Worm (Caenorhabditis elegans) whole organism, L1 larva: ENCODE results near the gene C54E4.12.

ENCODE experiments used
- C34B4.2 ChIP-seq: sonication (generic microtip); optimal IDR thresholded peaks from 2 replicates; lab custom pipeline; 2017; ENCODE audit warnings: mild to moderate bottlenecking, missing genetic modification characterization, missing compliant biosample characterization
- aha-1 ChIP-seq: fragments of 150-350 bp; optimal IDR thresholded peaks from 2 replicates; lab custom pipeline; 2014; ENCODE audit warnings: missing biosample characterization, missing genetic modification characterization
- aly-2 ChIP-seq: fragments of 150-350 bp; optimal IDR thresholded peaks from 2 replicates; lab custom pipeline; 2014; ENCODE audit warnings: missing biosample characterization, missing genetic modification characterization
- dpl-1 ChIP-seq, 3 experiments: fragments of 150-350 bp in 2 of 3; sonication (generic microtip) in 1 of 3; optimal IDR thresholded peaks; 2 replicates each; lab custom pipeline; 2014 to 2017; ENCODE audit warnings: missing biosample characterization in 3 of 3, missing genetic modification characterization in 3 of 3, missing genetic modification reagents in 3 of 3
- dsc-1 ChIP-seq: sonication (generic microtip); optimal IDR thresholded peaks from 2 replicates; lab custom pipeline; 2016; ENCODE audit warnings: mild to moderate bottlenecking, missing genetic modification characterization, missing compliant biosample characterization
- efl-1 ChIP-seq, 4 experiments: fragments of 150-350 bp; optimal IDR thresholded peaks in 3 of 4; peaks in 1 of 4; 1 replicate in 1 of 4; 2 replicates in 3 of 4; lab custom pipeline; 2014; ENCODE audit warnings: missing biosample characterization in 2 of 4, missing genetic modification characterization in 2 of 4, missing genetic modification reagents in 2 of 4
- egl-27 ChIP-seq, 2 experiments: fragments of 150-350 bp in 1 of 2; sonication (generic microtip); optimal IDR thresholded peaks; 3 replicates each; lab custom pipeline; 2017 to 2018; ENCODE audit warnings: missing biosample characterization in 2 of 2, missing genetic modification characterization in 2 of 2, missing genetic modification reagents in 2 of 2
- elt-2 ChIP-seq: sonication (generic microtip); optimal IDR thresholded peaks from 2 replicates; lab custom pipeline; 2016; ENCODE audit warnings: missing genetic modification characterization, mild to moderate bottlenecking, inconsistent platforms, missing compliant biosample characterization, missing genetic modification reagents
- ets-5 ChIP-seq: fragments of 200-800 bp; sonication (Bioruptor generic); IDR thresholded peaks from 2 replicates; pipeline ENCODE4 v1.3.6; 2022; ENCODE audit warnings: missing genetic modification characterization, missing compliant biosample characterization
- fkh-10 ChIP-seq: sonication (generic microtip); optimal IDR thresholded peaks from 2 replicates; lab custom pipeline; 2017; ENCODE audit warnings: missing biosample characterization, missing genetic modification reagents, missing genetic modification characterization
- fos-1 ChIP-seq: fragments of 150-350 bp; optimal IDR thresholded peaks from 2 replicates; lab custom pipeline; 2014; ENCODE audit warnings: missing biosample characterization, missing genetic modification characterization
- hpl-2 ChIP-seq: fragments of 150-350 bp; optimal IDR thresholded peaks from 2 replicates; lab custom pipeline; 2014; ENCODE audit warnings: missing biosample characterization, missing genetic modification reagents, missing genetic modification characterization
- jun-1 ChIP-seq: fragments of 150-350 bp; optimal IDR thresholded peaks from 2 replicates; lab custom pipeline; 2014; ENCODE audit warnings: missing biosample characterization, missing genetic modification reagents, missing genetic modification characterization
- lin-13 ChIP-seq: fragments of 150-350 bp; optimal IDR thresholded peaks from 2 replicates; lab custom pipeline; 2014; ENCODE audit warnings: missing biosample characterization, missing genetic modification reagents, missing genetic modification characterization
- lin-15B ChIP-seq: fragments of 150-350 bp; sonication (generic microtip); optimal IDR thresholded peaks from 3 replicates; lab custom pipeline; 2014; ENCODE audit warnings: missing biosample characterization, missing genetic modification characterization
- lin-35 ChIP-seq, 2 experiments: fragments of 150-350 bp; optimal IDR thresholded peaks; 2 replicates each; lab custom pipeline; 2014; ENCODE audit warnings: missing biosample characterization in 2 of 2, missing genetic modification characterization in 2 of 2, missing genetic modification reagents in 2 of 2
- nhr-11 ChIP-seq: fragments of 150-350 bp; optimal IDR thresholded peaks from 2 replicates; lab custom pipeline; 2014; ENCODE audit warnings: missing biosample characterization, missing genetic modification characterization
- nhr-19 ChIP-seq: fragments of 200-800 bp; sonication (Bioruptor generic); conservative IDR thresholded peaks from 2 replicates; pipeline ENCODE4 v1.3.6; 2022; ENCODE audit warnings: missing genetic modification characterization, missing compliant biosample characterization
- nhr-237 ChIP-seq: fragments of 150-350 bp; optimal IDR thresholded peaks from 2 replicates; lab custom pipeline; 2014; ENCODE audit warnings: missing biosample characterization, missing genetic modification characterization
- skn-1 ChIP-seq: fragments of 150-350 bp; optimal IDR thresholded peaks from 2 replicates; lab custom pipeline; 2014; ENCODE audit warnings: missing biosample characterization, missing genetic modification characterization
- snpc-4 ChIP-seq: fragments of 150-350 bp; optimal IDR thresholded peaks from 2 replicates; lab custom pipeline; 2014; ENCODE audit warnings: missing biosample characterization, missing genetic modification characterization
- snu-23 ChIP-seq: sonication (generic microtip); optimal IDR thresholded peaks from 2 replicates; lab custom pipeline; 2016; ENCODE audit warnings: missing genetic modification characterization, missing compliant biosample characterization
- sptf-1 ChIP-seq: fragments of 150-350 bp; optimal IDR thresholded peaks from 2 replicates; lab custom pipeline; 2014; ENCODE audit warnings: missing biosample characterization, missing genetic modification characterization
- tlp-1 ChIP-seq: fragments of 150-350 bp; optimal IDR thresholded peaks from 2 replicates; lab custom pipeline; 2014; ENCODE audit warnings: missing biosample characterization, missing genetic modification characterization
- unc-98 ChIP-seq: fragments of 200-800 bp; sonication (Bioruptor generic); IDR thresholded peaks from 2 replicates; pipeline ENCODE4 v1.3.6; 2022; ENCODE audit warnings: missing genetic modification characterization, missing compliant biosample characterization
- ztf-11 ChIP-seq, 2 experiments: sonication (generic microtip); optimal IDR thresholded peaks; 2 replicates each; lab custom pipeline; 2016 to 2017; ENCODE audit warnings: missing genetic modification characterization in 2 of 2, missing biosample characterization in 1 of 2, missing compliant biosample characterization in 1 of 2
- ztf-4 ChIP-seq: fragments of 150-350 bp; optimal IDR thresholded peaks from 2 replicates; lab custom pipeline; 2014; ENCODE audit warnings: missing biosample characterization, missing genetic modification characterization

Gene C54E4.12

ce11 chrIV:2117268-2117667 is 23.2 kb downstream of the C54E4.12 start:
- TF ChIP-seq lin-13 = no peak
- TF ChIP-seq aha-1 (tag; lab: Kevin White, UChicago) = no peak
- no peak for TF ChIP-seq hpl-2 (GFP tag; lab: Kevin White, UChicago)
- TF ChIP-seq tlp-1 (tag; lab: Kevin White, UChicago) = no peak
- TF ChIP-seq dsc-1 (tag; lab: Kevin White, UChicago) = peak; percentile 90
- TF ChIP-seq sptf-1 (tag; lab: Kevin White, UChicago) = no peak
- TF ChIP-seq, all 84 proteins: peak for 1

ce11 chrIV:2114337-2114736 is 26.1 kb downstream of the C54E4.12 start, which contains the start of gene xbx-4:
Gene xbx-4, plus strand, starts transcription at chrIV:2114637.
- TF ChIP-seq snu-23 (GFP tag; lab: Kevin White, UChicago) (no peak), nhr-237 (tag; lab: Kevin White, UChicago) (no peak), fos-1 (tag; lab: Kevin White, UChicago) (no peak), snpc-4 (no peak), ztf-4 (tag; lab: Kevin White, UChicago) (no peak), C34B4.2 (tag; lab: Kevin White, UChicago) (no peak), hpl-2 (GFP tag; lab: Kevin White, UChicago) (no peak), ets-5 (GFP tag; lab: Robert Waterston, UW) (no peak), nhr-11 (tag; lab: Kevin White, UChicago) (no peak), sptf-1 (tag; lab: Kevin White, UChicago) (no peak), jun-1 (no peak), egl-27 (tag; optimal IDR thresholded peaks at IDR 0.05; lab: Kevin White, UChicago) (no peak), elt-2 (tag; lab: Kevin White, UChicago) (no peak), fkh-10 (GFP tag; lab: Kevin White, UChicago) (no peak), lin-35 (GFP tag; optimal IDR thresholded peaks at IDR 0.05; lab: Kevin White, UChicago) (no peak), nhr-19 (GFP tag; lab: Robert Waterston, UW) (no peak)

ce11 chrIV:2113362-2114056 is 26.9 kb downstream of the C54E4.12 start, which contains the start of gene C23H5.8:
Gene C23H5.8, minus strand, starts transcription at chrIV:2113412.
- TF ChIP-seq aly-2 (no peak), elt-2 (tag; lab: Kevin White, UChicago) (peak; percentile 15)

- TF ChIP-seq unc-98 (GFP tag; lab: Robert Waterston, UW) (no peak), hpl-2 (GFP tag; lab: Kevin White, UChicago) (no peak), nhr-11 (tag; lab: Kevin White, UChicago) (no peak), fkh-10 (GFP tag; lab: Kevin White, UChicago) (no peak), ztf-11 (tag; optimal IDR thresholded peaks at IDR 0.05; lab: Kevin White, UChicago) (no peak), skn-1 (tag; lab: Kevin White, UChicago) (no peak), lin-15B (tag; lab: Kevin White, UChicago) (no peak), efl-1 (optimal IDR thresholded peaks at IDR 0.05; lab: Kevin White, UChicago) (no peak), efl-1 (GFP tag; optimal IDR thresholded peaks at IDR 0.05 in 1 of 2; lab: Kevin White, UChicago) (peak in 1 of 2 experiments; percentile 89)
Measured at ce11 chrIV:2111300-2111874, 29.1 kb downstream of the C54E4.12 start, which contains the start of gene che-6. Gene che-6, minus strand, starts transcription at chrIV:2111408.

- no peak for TF ChIP-seq efl-1 (optimal IDR thresholded peaks at IDR 0.05; lab: Kevin White, UChicago)
- TF ChIP-seq efl-1 (GFP tag; optimal IDR thresholded peaks at IDR 0.05 in 1 of 2; lab: Kevin White, UChicago) = peak in 1 of 2 experiments; percentile 23
- no peak for TF ChIP-seq elt-2 (tag; lab: Kevin White, UChicago)
Measured at ce11 chrIV:2106708-2107107, 33.7 kb downstream of the C54E4.12 start.

- TF ChIP-seq efl-1 (optimal IDR thresholded peaks at IDR 0.05; lab: Kevin White, UChicago) (no peak), efl-1 (GFP tag; optimal IDR thresholded peaks at IDR 0.05 in 1 of 2; lab: Kevin White, UChicago) (peak in 1 of 2 experiments; percentile 46), dpl-1 (GFP tag; optimal IDR thresholded peaks at IDR 0.05; lab: Kevin White, UChicago) (no peak)
Measured at ce11 chrIV:2102793-2103192, 37.6 kb downstream of the C54E4.12 start, which contains the start of gene C23H5.15. Gene C23H5.15, minus strand, starts transcription at chrIV:2102893.
